1 fruit fly cellular context compared by ENCODE assay signal in the genomic region with DNA sequence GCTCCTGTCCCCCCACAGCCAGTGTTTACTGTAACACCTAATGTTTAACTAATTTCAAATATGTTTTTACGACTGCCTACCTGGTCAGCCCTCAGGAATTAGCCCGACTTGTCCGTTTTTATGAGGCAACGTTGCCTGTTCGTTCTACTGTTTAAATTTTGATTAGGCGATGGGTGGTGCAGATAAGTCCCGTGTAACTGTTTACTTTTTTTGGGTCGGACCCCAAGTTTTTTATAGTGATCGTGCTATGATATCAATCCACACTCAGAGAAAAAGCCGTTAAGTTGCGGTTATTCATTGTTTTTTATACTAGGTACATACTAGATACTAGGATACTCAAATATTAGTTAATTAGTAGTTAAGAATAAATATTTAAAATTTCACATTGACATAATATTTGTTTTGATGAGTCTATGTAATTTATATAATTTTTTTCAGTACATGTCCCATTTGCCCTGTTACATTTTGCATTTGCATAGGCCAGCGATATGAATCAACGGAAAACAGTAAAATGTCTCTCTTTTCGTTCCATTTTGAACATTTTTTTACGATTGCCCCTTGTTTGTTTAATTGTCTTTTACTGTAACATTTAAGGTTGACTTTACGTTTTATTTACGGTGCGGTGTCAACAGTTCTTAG.
TF ChIP-seq lines count a peak whose summit lies in the region.

No protein-coding gene starts in this region.

TF ChIP-seq in whole organism, embryonic, 481 proteins besides CTCF, POLR2A, EP300 and RAD21 (continued from another document and continues in another):
- TF ChIP-seq Opbp (GFP tag; IDR thresholded peaks at IDR 0.05; lab: Robert Waterston, UW; ENCODE audit: partially characterized antibody) = no peak
- TF ChIP-seq vvl (GFP tag; IDR thresholded peaks at IDR 0.05; lab: Robert Waterston, UW) = peak; percentile 83
- peak; percentile 26 for TF ChIP-seq Deaf1 (tag; optimal IDR thresholded peaks at IDR 0.05; lab: Kevin White, UChicago)
- peak; percentile 44 for TF ChIP-seq Max (GFP tag; optimal IDR thresholded peaks at IDR 0.05; lab: Kevin White, UChicago)
- TF ChIP-seq ems (GFP tag; optimal IDR thresholded peaks at IDR 0.05; lab: Kevin White, UChicago) = no peak
- peak; percentile 51 for TF ChIP-seq CG8359 (GFP tag; optimal IDR thresholded peaks at IDR 0.05; lab: Kevin White, UChicago; ENCODE audit: borderline replicate concordance)
- TF ChIP-seq CG17328 (GFP tag; IDR thresholded peaks at IDR 0.05; lab: Robert Waterston, UW) = peak; percentile 73
- no peak for TF ChIP-seq CG31224 (GFP tag; IDR thresholded peaks at IDR 0.05; lab: Robert Waterston, UW)
- 0 out of 2 replicates have a peak, but pooled peaks have one; percentile 19 for TF ChIP-seq CG3847 (GFP tag; IDR thresholded peaks at IDR 0.05; lab: Robert Waterston, UW)
- TF ChIP-seq CG13296 (GFP tag; optimal IDR thresholded peaks at IDR 0.05; lab: Kevin White, UChicago) = no peak
- TF ChIP-seq Dll (GFP tag; IDR thresholded peaks at IDR 0.05; lab: Robert Waterston, UW; ENCODE audit: partially characterized antibody) = no peak
- TF ChIP-seq lab (GFP tag; optimal IDR thresholded peaks at IDR 0.05; lab: Kevin White, UChicago) = peak; percentile 43
- peak; percentile 30 for TF ChIP-seq bab2 (GFP tag; optimal IDR thresholded peaks at IDR 0.05; lab: Kevin White, UChicago)
- TF ChIP-seq CG2875 (GFP tag; optimal IDR thresholded peaks at IDR 0.05; lab: Kevin White, UChicago) = peak; percentile 31
- TF ChIP-seq grau (tag; optimal IDR thresholded peaks at IDR 0.05; lab: Kevin White, UChicago) = peak; percentile 72
- peak; percentile 24 for TF ChIP-seq CG4820 (GFP tag; optimal IDR thresholded peaks at IDR 0.05; lab: Kevin White, UChicago)
- TF ChIP-seq CG8388 (GFP tag; optimal IDR thresholded peaks at IDR 0.05; lab: Kevin White, UChicago) = peak; percentile 84
- TF ChIP-seq CG17912 (GFP tag; optimal IDR thresholded peaks at IDR 0.05; lab: Kevin White, UChicago) = no peak
- no peak for TF ChIP-seq scrt (GFP tag; optimal IDR thresholded peaks at IDR 0.05; lab: Kevin White, UChicago)
- TF ChIP-seq CG10431 (GFP tag; optimal IDR thresholded peaks at IDR 0.05; lab: Kevin White, UChicago) = peak; percentile 48
- TF ChIP-seq CG11093 (GFP tag; IDR thresholded peaks at IDR 0.05; lab: Robert Waterston, UW) = 0 out of 3 replicates have a peak, but pooled peaks have one; percentile 39
- TF ChIP-seq CG10267 (tag; optimal IDR thresholded peaks at IDR 0.05; lab: Kevin White, UChicago) = peak; percentile 72
- TF ChIP-seq grn (GFP tag; optimal IDR thresholded peaks at IDR 0.05; lab: Kevin White, UChicago) = peak; percentile 97
- no peak for TF ChIP-seq CG8089 (GFP tag; optimal IDR thresholded peaks at IDR 0.05; lab: Kevin White, UChicago)
- peak; percentile 28 for TF ChIP-seq Meics (GFP tag; optimal IDR thresholded peaks at IDR 0.05; lab: Kevin White, UChicago)
- peak; percentile 34 for TF ChIP-seq CG11398 (GFP tag; optimal IDR thresholded peaks at IDR 0.05; lab: Kevin White, UChicago)
- TF ChIP-seq repo (GFP tag; optimal IDR thresholded peaks at IDR 0.05; lab: Kevin White, UChicago) = no peak
- TF ChIP-seq HLH54F (GFP tag; optimal IDR thresholded peaks at IDR 0.05; lab: Kevin White, UChicago) = no peak
- peak in 1 of 2 experiments; percentile 15 for TF ChIP-seq Pdp1 (GFP tag; optimal IDR thresholded peaks at IDR 0.05; lab: Kevin White, UChicago)
- TF ChIP-seq CG12659 (GFP tag; optimal IDR thresholded peaks at IDR 0.05; lab: Kevin White, UChicago) = peak; percentile 56
- peak; percentile 34 for TF ChIP-seq org-1 (GFP tag; optimal IDR thresholded peaks at IDR 0.05; lab: Kevin White, UChicago)
- peak; percentile 65 for TF ChIP-seq CG30403 (GFP tag; optimal IDR thresholded peaks at IDR 0.05; lab: Kevin White, UChicago)
- peak; percentile 67 for TF ChIP-seq D19A (tag; optimal IDR thresholded peaks at IDR 0.05; lab: Kevin White, UChicago)
- TF ChIP-seq crc (GFP tag; optimal IDR thresholded peaks at IDR 0.05; lab: Kevin White, UChicago) = no peak
- peak; percentile 47; the same call in 1 of the 2 replicates for TF ChIP-seq sim (GFP tag; IDR thresholded peaks at IDR 0.05; lab: Robert Waterston, UW)
- peak; percentile 84 for TF ChIP-seq nmo (GFP tag; optimal IDR thresholded peaks at IDR 0.05; lab: Kevin White, UChicago)
- TF ChIP-seq stwl (tag; optimal IDR thresholded peaks at IDR 0.05; lab: Kevin White, UChicago) = peak; percentile 13
- peak; percentile 68 for TF ChIP-seq tgo (GFP tag; IDR thresholded peaks at IDR 0.05; lab: Robert Waterston, UW)
- TF ChIP-seq dm (GFP tag; optimal IDR thresholded peaks at IDR 0.05; lab: Kevin White, UChicago) = no peak
- TF ChIP-seq CG3407 (GFP tag; optimal IDR thresholded peaks at IDR 0.05; lab: Kevin White, UChicago) = peak; percentile 44
- peak; percentile 66 for TF ChIP-seq ttk (GFP tag; IDR thresholded peaks at IDR 0.05; lab: Robert Waterston, UW)
- peak; percentile 61 for TF ChIP-seq ranshi (GFP tag; IDR thresholded peaks at IDR 0.05; lab: Robert Waterston, UW)
- peak; percentile 66; the same call in 1 of the 2 replicates for TF ChIP-seq CG32767 (GFP tag; IDR thresholded peaks at IDR 0.05; lab: Robert Waterston, UW)
- TF ChIP-seq Asciz (GFP tag; optimal IDR thresholded peaks at IDR 0.05; lab: Kevin White, UChicago) = peak; percentile 29
- TF ChIP-seq Fer2 (tag; optimal IDR thresholded peaks at IDR 0.05; lab: Kevin White, UChicago) = peak; percentile 15
- no peak for TF ChIP-seq HLHmδ (GFP tag; optimal IDR thresholded peaks at IDR 0.05; lab: Kevin White, UChicago)
- no peak for TF ChIP-seq CG34376 (GFP tag; optimal IDR thresholded peaks at IDR 0.05; lab: Kevin White, UChicago)
- peak; percentile 46 for TF ChIP-seq nerfin-1 (tag; optimal IDR thresholded peaks at IDR 0.05; lab: Kevin White, UChicago)
- TF ChIP-seq CG13775 (GFP tag; optimal IDR thresholded peaks at IDR 0.05; lab: Kevin White, UChicago) = peak; percentile 65
- no peak for TF ChIP-seq CG10543 (GFP tag; optimal IDR thresholded peaks at IDR 0.05; lab: Kevin White, UChicago)
- TF ChIP-seq CoRest (tag; optimal IDR thresholded peaks at IDR 0.05; lab: Kevin White, UChicago) = peak; percentile 84
- TF ChIP-seq NfI (GFP tag; optimal IDR thresholded peaks at IDR 0.05; lab: Kevin White, UChicago) = peak; percentile 19
- peak; percentile 82 for TF ChIP-seq PHDP (tag; optimal IDR thresholded peaks at IDR 0.05; lab: Kevin White, UChicago)
- 0 out of 3 replicates have a peak, but pooled peaks have one; percentile 23 for TF ChIP-seq jigr1 (GFP tag; IDR thresholded peaks at IDR 0.05; lab: Robert Waterston, UW)
- peak; percentile 26 for TF ChIP-seq CG4617 (GFP tag; optimal IDR thresholded peaks at IDR 0.05; lab: Kevin White, UChicago; ENCODE audit: borderline replicate concordance)
- TF ChIP-seq E2f1 (GFP tag; IDR thresholded peaks at IDR 0.05; lab: Robert Waterston, UW) = peak; percentile 49; the same call in 1 of the 2 replicates
- TF ChIP-seq CG7556 (GFP tag; optimal IDR thresholded peaks at IDR 0.05; lab: Kevin White, UChicago) = peak; percentile 74
- peak; percentile 73 for TF ChIP-seq tio (GFP tag; optimal IDR thresholded peaks at IDR 0.05; lab: Kevin White, UChicago)
- TF ChIP-seq pb (GFP tag; optimal IDR thresholded peaks at IDR 0.05; lab: Kevin White, UChicago) = no peak
- TF ChIP-seq odd (GFP tag; optimal IDR thresholded peaks at IDR 0.05; lab: Kevin White, UChicago) = peak; percentile 61
- peak; percentile 42; the same call in 1 of the 2 replicates for TF ChIP-seq E2f2 (GFP tag; IDR thresholded peaks at IDR 0.05; lab: Robert Waterston, UW)
- peak in 1 of 3 experiments; percentile 62 for TF ChIP-seq Stat92E (GFP tag; optimal IDR thresholded peaks at IDR 0.05; lab: Kevin White, UChicago)
- TF ChIP-seq az2 (GFP tag; optimal IDR thresholded peaks at IDR 0.05; lab: Kevin White, UChicago) = peak; percentile 77
- no peak for TF ChIP-seq CG6175 (GFP tag; IDR thresholded peaks at IDR 0.05; lab: Robert Waterston, UW)
- TF ChIP-seq CG11723 (GFP tag; optimal IDR thresholded peaks at IDR 0.05; lab: Kevin White, UChicago) = peak; percentile 53
- TF ChIP-seq seq (GFP tag; IDR thresholded peaks at IDR 0.05; lab: Robert Waterston, UW) = peak; percentile 49
- peak; percentile 63 for TF ChIP-seq CG18619 (GFP tag; optimal IDR thresholded peaks at IDR 0.05; lab: Kevin White, UChicago)
- TF ChIP-seq ara (GFP tag; IDR thresholded peaks at IDR 0.05; lab: Robert Waterston, UW) = peak; percentile 83
- no peak for TF ChIP-seq pan (optimal IDR thresholded peaks at IDR 0.05; lab: Kevin White, UChicago)
- peak in 1 of 2 experiments; percentile 59 for TF ChIP-seq pan (GFP tag; optimal IDR thresholded peaks at IDR 0.05 in 1 of 2, IDR thresholded peaks at IDR 0.05 in 1 of 2)
- peak; percentile 35 for TF ChIP-seq CG30020 (tag; optimal IDR thresholded peaks at IDR 0.05; lab: Kevin White, UChicago)
- no peak for TF ChIP-seq Sry-δ (GFP tag; optimal IDR thresholded peaks at IDR 0.05; lab: Kevin White, UChicago)
- TF ChIP-seq Ada2b (GFP tag; IDR thresholded peaks at IDR 0.05; lab: Robert Waterston, UW) = 0 out of 2 replicates have a peak, but pooled peaks have one; percentile 18
- TF ChIP-seq CG7963 (GFP tag; IDR thresholded peaks at IDR 0.05; lab: Robert Waterston, UW; ENCODE audit: partially characterized antibody) = no peak
- no peak for TF ChIP-seq dimm (GFP tag; IDR thresholded peaks at IDR 0.05; lab: Robert Waterston, UW)
- TF ChIP-seq CG2889 (GFP tag; IDR thresholded peaks at IDR 0.05; lab: Robert Waterston, UW) = 0 out of 3 replicates have a peak, but pooled peaks have one; percentile 36
- TF ChIP-seq Nf-YA (GFP tag; IDR thresholded peaks at IDR 0.05; lab: Robert Waterston, UW) = 0 out of 2 replicates have a peak, but pooled peaks have one; percentile 34
- peak; percentile 31; the same call in 1 of the 2 replicates for TF ChIP-seq stc (GFP tag; IDR thresholded peaks at IDR 0.05; lab: Robert Waterston, UW)
- peak; percentile 9 for TF ChIP-seq CG15011 (GFP tag; optimal IDR thresholded peaks at IDR 0.05; lab: Kevin White, UChicago)
- TF ChIP-seq oc (tag; optimal IDR thresholded peaks at IDR 0.05; lab: Kevin White, UChicago) = peak; percentile 76
- TF ChIP-seq CG1603 (tag; optimal IDR thresholded peaks at IDR 0.05; lab: Kevin White, UChicago) = peak; percentile 57
- TF ChIP-seq Dip3 (GFP tag; optimal IDR thresholded peaks at IDR 0.05; lab: Kevin White, UChicago) = no peak
- no peak for TF ChIP-seq tna (GFP tag; IDR thresholded peaks at IDR 0.05; lab: Robert Waterston, UW; ENCODE audit: partially characterized antibody)
- peak; percentile 64 for TF ChIP-seq Spps (tag; optimal IDR thresholded peaks at IDR 0.05; lab: Kevin White, UChicago)
- TF ChIP-seq zf30C (GFP tag; optimal IDR thresholded peaks at IDR 0.05; lab: Kevin White, UChicago) = peak; percentile 78
- TF ChIP-seq BtbVII (GFP tag; optimal IDR thresholded peaks at IDR 0.05; lab: Kevin White, UChicago) = peak; percentile 50
- TF ChIP-seq CG10979 (tag; optimal IDR thresholded peaks at IDR 0.05; lab: Kevin White, UChicago) = peak; percentile 86
- peak; percentile 57 for TF ChIP-seq ssp (GFP tag; IDR thresholded peaks at IDR 0.05; lab: Robert Waterston, UW)
- peak; percentile 52 for TF ChIP-seq B-H1 (GFP tag; IDR thresholded peaks at IDR 0.05; lab: Robert Waterston, UW)
- TF ChIP-seq CG14965 (GFP tag; optimal IDR thresholded peaks at IDR 0.05; lab: Kevin White, UChicago; ENCODE audit: borderline replicate concordance) = no peak
- TF ChIP-seq CG16863 (GFP tag; optimal IDR thresholded peaks at IDR 0.05; lab: Kevin White, UChicago) = peak; percentile 20
- no peak for TF ChIP-seq CG7786 (GFP tag; optimal IDR thresholded peaks at IDR 0.05; lab: Kevin White, UChicago)
- TF ChIP-seq dpn (GFP tag; optimal IDR thresholded peaks at IDR 0.05; lab: Kevin White, UChicago) = peak in 1 of 2 experiments; percentile 73
- TF ChIP-seq CG15696 (tag; optimal IDR thresholded peaks at IDR 0.05; lab: Kevin White, UChicago) = peak; percentile 68
- peak in 1 of 2 experiments; percentile 67 for TF ChIP-seq Eip74EF (GFP tag; optimal IDR thresholded peaks at IDR 0.05; lab: Kevin White, UChicago)
- peak; percentile 77 for TF ChIP-seq phol (tag; optimal IDR thresholded peaks at IDR 0.05; lab: Kevin White, UChicago)
- TF ChIP-seq Ets65A (GFP tag; lab: Kevin White, UChicago) = peak; percentile 55
- peak; percentile 48; the same call in 1 of the 3 replicates for TF ChIP-seq ci (GFP tag; IDR thresholded peaks at IDR 0.05; lab: Robert Waterston, UW)
- peak; percentile 70 for TF ChIP-seq CG9437 (GFP tag; optimal IDR thresholded peaks at IDR 0.05; lab: Kevin White, UChicago)
- peak; percentile 77 for TF ChIP-seq Oli (tag; optimal IDR thresholded peaks at IDR 0.05; lab: Kevin White, UChicago)
- TF ChIP-seq Hr3 (GFP tag; optimal IDR thresholded peaks at IDR 0.05; lab: Kevin White, UChicago) = peak; percentile 78
- peak; percentile 69 for TF ChIP-seq Sox100B (GFP tag; optimal IDR thresholded peaks at IDR 0.05; lab: Kevin White, UChicago)
- peak; percentile 21 for TF ChIP-seq Mad (GFP tag; optimal IDR thresholded peaks at IDR 0.05; lab: Kevin White, UChicago)
- TF ChIP-seq CG2678 (tag; optimal IDR thresholded peaks at IDR 0.05; lab: Kevin White, UChicago) = peak; percentile 79
- peak; percentile 40 for TF ChIP-seq CG4707 (GFP tag; optimal IDR thresholded peaks at IDR 0.05; lab: Kevin White, UChicago)
- 0 out of 3 replicates have a peak, but pooled peaks have one; percentile 20 for TF ChIP-seq zfh1 (GFP tag; IDR thresholded peaks at IDR 0.05; lab: Robert Waterston, UW)
- peak; percentile 80 for TF ChIP-seq CG33557 (GFP tag; optimal IDR thresholded peaks at IDR 0.05; lab: Kevin White, UChicago)
- no peak for TF ChIP-seq Oaz (GFP tag; IDR thresholded peaks at IDR 0.05; lab: Robert Waterston, UW)
- TF ChIP-seq crp (GFP tag; optimal IDR thresholded peaks at IDR 0.05; lab: Kevin White, UChicago) = peak in 1 of 2 experiments; percentile 11
- TF ChIP-seq tap (tag; optimal IDR thresholded peaks at IDR 0.05; lab: Kevin White, UChicago) = peak; percentile 64
- TF ChIP-seq sob (GFP tag; IDR thresholded peaks at IDR 0.05; lab: Robert Waterston, UW) = peak; percentile 34; the same call in 1 of the 2 replicates
- peak; percentile 69 for TF ChIP-seq CG17359 (tag; optimal IDR thresholded peaks at IDR 0.05; lab: Kevin White, UChicago)
- no peak for TF ChIP-seq sc (optimal IDR thresholded peaks at IDR 0.05; lab: Kevin White, UChicago)
- TF ChIP-seq sc (GFP tag; optimal IDR thresholded peaks at IDR 0.05; lab: Kevin White, UChicago) = peak; percentile 64
- TF ChIP-seq Dek (tag; optimal IDR thresholded peaks at IDR 0.05; lab: Kevin White, UChicago) = peak; percentile 25
- TF ChIP-seq unpg (GFP tag; optimal IDR thresholded peaks at IDR 0.05; lab: Kevin White, UChicago) = peak; percentile 77
- TF ChIP-seq cwo (GFP tag; optimal IDR thresholded peaks at IDR 0.05; lab: Kevin White, UChicago) = peak; percentile 16
- peak; percentile 82 for TF ChIP-seq Xrp1 (GFP tag; IDR thresholded peaks at IDR 0.05; lab: Robert Waterston, UW)
- no peak for TF ChIP-seq D (optimal IDR thresholded peaks at IDR 0.05; lab: Kevin White, UChicago)
- TF ChIP-seq D (GFP tag; optimal IDR thresholded peaks at IDR 0.05; lab: Kevin White, UChicago) = peak; percentile 57
